Fruit fly (Drosophila melanogaster) whole organism, pupa: ENCODE results near the gene CG10064.

Experiments
- CG10348 ChIP-seq: fragments of 200-800 bp; sonication (Bioruptor generic); IDR thresholded peaks from 2 replicates; pipeline ENCODE4 v1.3.6; 2022; ENCODE audit warnings: missing biosample characterization, missing genetic modification characterization
- CG12605 ChIP-seq: fragments of 200-800 bp; sonication (Bioruptor generic); IDR thresholded peaks from 2 replicates; pipeline ENCODE4 v1.3.6; 2022; ENCODE audit warnings: missing biosample characterization, missing genetic modification characterization
- CG13204 ChIP-seq: fragments of 200-800 bp; sonication (Bioruptor generic); optimal IDR thresholded peaks from 2 replicates; lab custom pipeline; 2018; ENCODE audit warnings: missing biosample characterization, mild to moderate bottlenecking, missing genetic modification characterization, moderate library complexity
- CG14655 ChIP-seq: fragments of 200-800 bp; sonication (Bioruptor generic); optimal IDR thresholded peaks from 3 replicates; lab custom pipeline; 2017; ENCODE audit warnings: mild to moderate bottlenecking, missing biosample characterization, missing genetic modification reagents, missing genetic modification characterization
- CG15710 ChIP-seq: fragments of 200-800 bp; sonication (Bioruptor generic); optimal IDR thresholded peaks from 2 replicates; lab custom pipeline; 2018; ENCODE audit warnings: missing biosample characterization, mild to moderate bottlenecking, missing genetic modification characterization, moderate library complexity
- CG17806 ChIP-seq: fragments of 200-800 bp; sonication (Bioruptor generic); optimal IDR thresholded peaks from 2 replicates; lab custom pipeline; 2018; ENCODE audit warnings: missing biosample characterization, mild to moderate bottlenecking, missing genetic modification characterization, moderate library complexity
- CG32121 ChIP-seq: fragments of 200-800 bp; sonication (Bioruptor generic); IDR thresholded peaks from 2 replicates; pipeline ENCODE4 v1.3.6; 2022; ENCODE audit warnings: missing biosample characterization, missing genetic modification characterization
- CG34367 ChIP-seq: fragments of 200-800 bp; sonication (Bioruptor generic); optimal IDR thresholded peaks from 2 replicates; lab custom pipeline; 2018; ENCODE audit warnings: missing biosample characterization, mild to moderate bottlenecking, missing genetic modification characterization
- CG4496 ChIP-seq: fragments of 200-800 bp; sonication (Bioruptor generic); IDR thresholded peaks from 3 replicates; pipeline ENCODE4 v1.3.6; 2022; ENCODE audit warnings: missing biosample characterization, missing genetic modification characterization
- CG8159 ChIP-seq: fragments of 200-800 bp; sonication (Bioruptor generic); optimal IDR thresholded peaks from 3 replicates; lab custom pipeline; 2018; ENCODE audit warnings: missing biosample characterization, mild to moderate bottlenecking, missing genetic modification characterization, moderate library complexity
- CG8301 ChIP-seq: fragments of 200-800 bp; sonication (Bioruptor generic); optimal IDR thresholded peaks from 2 replicates; lab custom pipeline; 2018; ENCODE audit warnings: missing biosample characterization, mild to moderate bottlenecking, missing genetic modification characterization
- CG9948 ChIP-seq: fragments of 200-800 bp; sonication (Bioruptor generic); optimal IDR thresholded peaks from 2 replicates; lab custom pipeline; 2018; ENCODE audit warnings: missing biosample characterization, mild to moderate bottlenecking, missing genetic modification characterization, moderate library complexity
- D1 ChIP-seq: fragments of 200-800 bp; sonication (Bioruptor generic); optimal IDR thresholded peaks from 2 replicates; lab custom pipeline; 2018; ENCODE audit warnings: missing biosample characterization, mild to moderate bottlenecking, missing genetic modification characterization, moderate library complexity
- EcR ChIP-seq: fragments of 200-800 bp; sonication (Bioruptor generic); optimal IDR thresholded peaks from 3 replicates; lab custom pipeline; 2019; ENCODE audit warnings: missing biosample characterization, missing genetic modification characterization, mild to moderate bottlenecking, moderate library complexity, missing genetic modification reagents
- Ets98B ChIP-seq: fragments of 200-800 bp; sonication (Bioruptor generic); IDR thresholded peaks from 2 replicates; pipeline ENCODE4 v1.3.6; 2022; ENCODE audit warnings: missing biosample characterization, missing genetic modification characterization
- Pif1A ChIP-seq: fragments of 200-800 bp; sonication (Bioruptor generic); optimal IDR thresholded peaks from 3 replicates; lab custom pipeline; 2016; ENCODE audit warnings: missing biosample characterization, missing genetic modification characterization
- Pif1B ChIP-seq: fragments of 200-800 bp; sonication (Bioruptor generic); optimal IDR thresholded peaks from 3 replicates; lab custom pipeline; 2016; ENCODE audit warnings: missing biosample characterization, missing genetic modification characterization
- Snoo ChIP-seq: fragments of 200-800 bp; sonication (Bioruptor generic); optimal IDR thresholded peaks from 3 replicates; lab custom pipeline; 2017; ENCODE audit warnings: missing biosample characterization, mild to moderate bottlenecking, missing genetic modification characterization, inconsistent platforms
- fd96Ca ChIP-seq: fragments of 200-800 bp; sonication (Bioruptor generic); IDR thresholded peaks from 3 replicates; pipeline ENCODE4 v1.3.6; 2022; ENCODE audit warnings: missing biosample characterization, missing genetic modification characterization
- gl ChIP-seq: fragments of 200-800 bp; sonication (Bioruptor generic); optimal IDR thresholded peaks from 2 replicates; lab custom pipeline; 2018; ENCODE audit warnings: missing biosample characterization, mild to moderate bottlenecking, missing genetic modification characterization
- rn ChIP-seq: fragments of 200-800 bp; sonication (Bioruptor generic); IDR thresholded peaks from 2 replicates; pipeline ENCODE4 v1.3.6; 2022; ENCODE audit warnings: missing biosample characterization, missing genetic modification characterization

Gene CG10064

dm6 chr3L:6968961-6969814 lies 1.5 kb upstream of the CG10064 start, which contains the start of the genes Mis12 and CG9953:
Mis12 (minus strand) TSS chr3L:6969048.
CG9953 (plus strand) TSS chr3L:6969658.
- peak; percentile 49 for TF ChIP-seq CG8159 (tag; lab: Kevin White, UChicago)
- peak; percentile 43; the same call in 1 of the 2 replicates for TF ChIP-seq CG12605
- TF ChIP-seq CG32121 (GFP tag; lab: Robert Waterston, UW), result no peak
- peak; percentile 13 for TF ChIP-seq EcR
- TF ChIP-seq Ets98B (GFP tag; lab: Robert Waterston, UW), result peak; percentile 47; the same call in 1 of the 2 replicates
- TF ChIP-seq CG17806 (tag; lab: Kevin White, UChicago), result no peak
- TF ChIP-seq Snoo, result no peak
- peak; percentile 2 for TF ChIP-seq CG34367 (tag; lab: Kevin White, UChicago)
- TF ChIP-seq CG15710 (tag; lab: Kevin White, UChicago), result peak; percentile 44
- no peak for TF ChIP-seq rn (GFP tag; lab: Robert Waterston, UW)
- TF ChIP-seq CG8301 (tag; lab: Kevin White, UChicago), result peak; percentile 8
- TF ChIP-seq Pif1A (GFP tag; lab: Kevin White, UChicago), result no peak
- TF ChIP-seq gl, result peak; percentile 26
- peak; percentile 29 for TF ChIP-seq CG9948 (tag; lab: Kevin White, UChicago)
- TF ChIP-seq CG4496, result peak; percentile 57; the same call in 2 of the 3 replicates

- TF ChIP-seq CG32121 (GFP tag; lab: Robert Waterston, UW), result peak; percentile 78
- peak; percentile 38 for TF ChIP-seq gl
- peak; percentile 39 for TF ChIP-seq CG15710 (tag; lab: Kevin White, UChicago)
- peak; percentile 49 for TF ChIP-seq CG8159 (tag; lab: Kevin White, UChicago)
- peak; percentile 28 for TF ChIP-seq CG8301 (tag; lab: Kevin White, UChicago)
- TF ChIP-seq Ets98B (GFP tag; lab: Robert Waterston, UW), result peak; percentile 64
- peak; percentile 76 for TF ChIP-seq CG12605
- peak; percentile 56 for TF ChIP-seq Pif1B (GFP tag; lab: Kevin White, UChicago)
- TF ChIP-seq D1, result no peak
- TF ChIP-seq fd96Ca, result peak; percentile 75
- TF ChIP-seq CG4496, result peak; percentile 87
- TF ChIP-seq CG9948 (tag; lab: Kevin White, UChicago), result no peak
- TF ChIP-seq Pif1A (GFP tag; lab: Kevin White, UChicago), result peak; percentile 26
- TF ChIP-seq Snoo, result peak; percentile 51
- no peak for TF ChIP-seq CG13204 (GFP tag; lab: Kevin White, UChicago)
- TF ChIP-seq EcR, result peak; percentile 33
- peak; percentile 26 for TF ChIP-seq CG17806 (tag; lab: Kevin White, UChicago)
- TF ChIP-seq CG10348 (GFP tag; lab: Robert Waterston, UW), result no peak
Measured at dm6 chr3L:6964488-6965152, 3.1 kb downstream of the CG10064 start, which contains the start of gene sgl. sgl (minus strand) TSS chr3L:6964758.

- TF ChIP-seq rn (GFP tag; lab: Robert Waterston, UW), result no peak
- TF ChIP-seq CG12605, result peak; percentile 63; the same call in 1 of the 2 replicates
- TF ChIP-seq fd96Ca, result no peak
- TF ChIP-seq CG34367 (tag; lab: Kevin White, UChicago), result peak; percentile 82
- TF ChIP-seq Snoo, result peak; percentile 45
- peak; percentile 66 for TF ChIP-seq CG13204 (GFP tag; lab: Kevin White, UChicago)
- TF ChIP-seq Pif1A (GFP tag; lab: Kevin White, UChicago), result peak; percentile 82
- TF ChIP-seq EcR, result peak; percentile 95
- TF ChIP-seq CG17806 (tag; lab: Kevin White, UChicago), result peak; percentile 80
- TF ChIP-seq Ets98B (GFP tag; lab: Robert Waterston, UW), result peak; percentile 77
- TF ChIP-seq CG8159 (tag; lab: Kevin White, UChicago), result peak; percentile 84
- TF ChIP-seq Pif1B (GFP tag; lab: Kevin White, UChicago), result peak; percentile 57
- peak; percentile 66 for TF ChIP-seq gl
- TF ChIP-seq CG9948 (tag; lab: Kevin White, UChicago), result peak; percentile 92
- no peak for TF ChIP-seq CG10348 (GFP tag; lab: Robert Waterston, UW)
- peak; percentile 87 for TF ChIP-seq CG8301 (tag; lab: Kevin White, UChicago)
- TF ChIP-seq CG32121 (GFP tag; lab: Robert Waterston, UW), result peak; percentile 55; the same call in 1 of the 2 replicates
- peak; percentile 84 for TF ChIP-seq CG15710 (tag; lab: Kevin White, UChicago)
- no peak for TF ChIP-seq D1
- peak; percentile 87 for TF ChIP-seq CG14655 (GFP tag; lab: Kevin White, UChicago)
- TF ChIP-seq CG4496, result peak; percentile 71
Measured at dm6 chr3L:6963792-6964487, 3.8 kb downstream of the CG10064 start.

- TF ChIP-seq Ets98B (GFP tag; lab: Robert Waterston, UW), result no peak
- TF ChIP-seq Pif1A (GFP tag; lab: Kevin White, UChicago), result no peak
- no peak for TF ChIP-seq D1
- no peak for TF ChIP-seq CG9948 (tag; lab: Kevin White, UChicago)
- TF ChIP-seq CG12605, result no peak
- no peak for TF ChIP-seq CG32121 (GFP tag; lab: Robert Waterston, UW)
- no peak; the same call in 2 of the 3 replicates for TF ChIP-seq CG4496
- TF ChIP-seq, all 21 proteins: peak for 0
Measured at dm6 chr3L:6963175-6963574, 4.5 kb downstream of the CG10064 start.
